Worm (Caenorhabditis elegans): ENCODE data around the gene srh-123.

srh-123 gene

DNA sequence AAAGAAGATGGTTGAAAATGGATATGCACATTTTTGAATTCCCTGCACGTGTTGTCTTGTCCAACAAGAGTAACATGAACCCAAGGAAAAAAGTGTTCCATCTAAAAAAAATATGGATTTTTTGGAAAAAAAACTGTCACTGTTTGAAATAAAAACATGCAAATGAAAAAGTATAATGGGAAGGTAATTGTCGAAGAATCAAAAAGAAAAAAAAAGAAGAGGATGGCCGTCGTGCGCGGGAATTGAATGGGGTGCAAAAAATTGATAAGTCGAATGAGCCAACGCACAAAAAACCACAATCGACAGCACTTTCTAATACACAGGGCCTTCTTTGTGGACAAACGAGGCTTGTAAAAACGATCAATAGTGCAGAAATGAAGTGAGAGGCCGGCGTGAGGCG, 19.9 kb downstream of the srh-123 start, which contains the start of gene fbxa-102:
fbxa-102 (minus strand) TSS at position 101 of the 400 bp plus-strand sequence.
- no peak for TF ChIP-seq T23F11.4 (GFP tag; optimal IDR thresholded peaks at IDR 0.05)
- no peak for TF ChIP-seq ttx-3 (tag; optimal IDR thresholded peaks at IDR 0.05)
- TF ChIP-seq hlh-15 (tag; optimal IDR thresholded peaks at IDR 0.05): no peak
- TF ChIP-seq ceh-18 (tag; optimal IDR thresholded peaks at IDR 0.05): no peak
- no peak for TF ChIP-seq pqm-1 (tag; optimal IDR thresholded peaks at IDR 0.05)
- TF ChIP-seq dve-1 (tag; optimal IDR thresholded peaks at IDR 0.05): no peak
- no peak for TF ChIP-seq hlh-13 (GFP tag; optimal IDR thresholded peaks at IDR 0.05)
- TF ChIP-seq elt-2 (tag; optimal IDR thresholded peaks at IDR 0.05): no peak
- TF ChIP-seq hlh-30 (tag; optimal IDR thresholded peaks at IDR 0.05; ENCODE audit: insufficient read depth): no peak
- no peak for TF ChIP-seq mec-3 (tag; optimal IDR thresholded peaks at IDR 0.05; ENCODE audit: borderline replicate concordance)
- no peak for TF ChIP-seq rnt-1 (tag; optimal IDR thresholded peaks at IDR 0.05)
- TF ChIP-seq lim-6 (tag; optimal IDR thresholded peaks at IDR 0.05): no peak
- no peak for TF ChIP-seq fkh-10 (GFP tag; optimal IDR thresholded peaks at IDR 0.05)
- TF ChIP-seq ceh-34 (tag; optimal IDR thresholded peaks at IDR 0.05): no peak
- TF ChIP-seq K09A11.1 (tag; optimal IDR thresholded peaks at IDR 0.05; ENCODE audit: insufficient read depth): no peak
- no peak for TF ChIP-seq odd-2 (tag; optimal IDR thresholded peaks at IDR 0.05)
- TF ChIP-seq hlh-6 (tag; optimal IDR thresholded peaks at IDR 0.05): no peak
- TF ChIP-seq ceh-9 (tag; optimal IDR thresholded peaks at IDR 0.05): no peak
- TF ChIP-seq C38D4.7 (GFP tag; optimal IDR thresholded peaks at IDR 0.05): no peak

DNA sequence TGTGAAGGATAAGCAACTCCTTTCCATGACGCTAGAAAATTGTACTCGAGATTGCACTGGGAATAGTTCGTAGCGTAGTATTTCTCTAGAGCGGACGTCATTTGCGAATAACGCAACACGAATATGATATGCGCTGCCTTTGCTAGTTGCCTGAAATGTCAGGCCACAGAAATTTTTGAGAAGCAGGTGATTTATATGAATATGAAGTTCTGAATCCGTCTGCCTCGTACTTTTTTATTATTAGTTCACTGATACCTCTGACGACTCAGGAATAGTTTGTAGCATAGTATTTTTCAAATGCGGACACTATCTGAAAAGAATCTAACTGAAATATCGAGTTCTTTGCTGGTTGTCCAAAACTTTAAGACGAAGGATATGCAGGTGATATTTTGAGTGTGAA, 22.3 kb downstream of the srh-123 start, which contains the start of gene srh-118:
srh-118 (minus strand) TSS at position 101 of the 400 bp plus-strand sequence.
- TF ChIP-seq tbx-7 (tag; optimal IDR thresholded peaks at IDR 0.05): no peak
- no peak for TF ChIP-seq ceh-6 (GFP tag; optimal IDR thresholded peaks at IDR 0.05)
- no peak for TF ChIP-seq ceh-2 (tag; optimal IDR thresholded peaks at IDR 0.05)

DNA sequence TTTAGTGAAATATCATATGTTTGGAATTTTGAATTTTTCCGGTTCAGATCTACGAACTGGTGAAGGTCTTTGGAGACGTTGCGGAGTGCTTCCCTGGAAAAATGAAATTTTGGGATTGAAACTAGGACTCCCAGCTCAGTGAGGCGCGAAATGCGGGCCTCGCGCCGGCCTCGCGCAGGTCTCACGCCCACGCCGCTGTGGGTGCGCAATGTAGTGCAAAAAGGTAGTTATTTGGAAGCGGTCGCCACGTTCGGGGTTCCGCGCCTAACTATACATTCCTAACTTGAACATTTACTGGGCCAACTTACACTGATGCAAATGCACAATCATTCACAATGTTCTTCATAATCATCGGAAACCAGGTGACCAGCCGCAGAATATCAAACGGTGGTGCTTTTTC, 26.3 kb downstream of the srh-123 start:
- TF ChIP-seq ceh-22 (tag; optimal IDR thresholded peaks at IDR 0.05) (no peak), ceh-48 (tag; optimal IDR thresholded peaks at IDR 0.05) (no peak), fax-1 (tag; optimal IDR thresholded peaks at IDR 0.05) (no peak), ceh-18 (tag; optimal IDR thresholded peaks at IDR 0.05) (no peak), ref-2 (tag; optimal IDR thresholded peaks at IDR 0.05) (no peak), dmd-4 (tag; optimal IDR thresholded peaks at IDR 0.05; ENCODE audit: borderline replicate concordance) (no peak), hlh-15 (tag; optimal IDR thresholded peaks at IDR 0.05) (no peak), tbx-7 (tag; optimal IDR thresholded peaks at IDR 0.05) (no peak), fkh-6 (tag; optimal IDR thresholded peaks at IDR 0.05) (no peak), unc-3 (GFP tag; conservative IDR thresholded peaks at IDR 0.05) (no peak), unc-3 (tag; optimal IDR thresholded peaks at IDR 0.05) (no peak), ceh-45 (GFP tag; IDR thresholded peaks at IDR 0.05) (no peak), dve-1 (tag; optimal IDR thresholded peaks at IDR 0.05) (no peak), lin-11 (tag; optimal IDR thresholded peaks at IDR 0.05) (no peak), unc-55 (GFP tag; optimal IDR thresholded peaks at IDR 0.05) (no peak), K09A11.1 (tag; optimal IDR thresholded peaks at IDR 0.05; ENCODE audit: insufficient read depth) (no peak), elt-4 (tag; optimal IDR thresholded peaks at IDR 0.05) (no peak), ceh-24 (tag; optimal IDR thresholded peaks at IDR 0.05) (no peak), C38D4.7 (GFP tag; optimal IDR thresholded peaks at IDR 0.05) (no peak), hlh-8 (tag; optimal IDR thresholded peaks at IDR 0.05) (no peak)

DNA sequence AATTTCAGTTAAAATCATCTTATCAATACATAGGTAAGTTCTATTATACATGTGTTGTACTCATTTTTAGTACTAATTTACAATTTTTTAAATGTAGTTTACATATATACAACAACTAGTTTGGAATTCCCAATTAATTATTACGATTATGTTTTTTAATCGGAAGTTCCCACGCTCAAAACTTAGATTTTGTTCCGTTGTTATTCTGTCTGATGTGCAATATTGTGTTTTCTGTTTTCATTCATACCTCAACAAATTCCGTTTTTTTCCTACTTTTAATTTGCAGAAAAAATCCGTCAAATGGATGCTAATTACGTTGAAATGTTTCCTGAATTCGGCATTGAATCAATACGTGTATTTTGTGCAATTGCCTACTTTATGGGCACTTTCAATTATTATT, 32.5 kb downstream of the srh-123 start, which contains the start of gene srw-31:
srw-31 (plus strand) TSS at position 301 of the 400 bp plus-strand sequence.
- TF ChIP-seq ets-4 (tag; optimal IDR thresholded peaks at IDR 0.05) (no peak), elt-4 (tag; optimal IDR thresholded peaks at IDR 0.05) (no peak), pag-3 (tag; optimal IDR thresholded peaks at IDR 0.05; ENCODE audit: borderline replicate concordance) (no peak), pha-4 (tag; optimal IDR thresholded peaks at IDR 0.05) (no peak), pqm-1 (tag; optimal IDR thresholded peaks at IDR 0.05) (no peak), ama-1 (optimal IDR thresholded peaks at IDR 0.05) (no peak), pros-1 (tag; optimal IDR thresholded peaks at IDR 0.05) (no peak), K02D7.2 (tag; optimal IDR thresholded peaks at IDR 0.05) (no peak), nfya-1 (tag; optimal IDR thresholded peaks at IDR 0.05) (no peak), fax-1 (tag; optimal IDR thresholded peaks at IDR 0.05) (no peak), rnt-1 (tag; optimal IDR thresholded peaks at IDR 0.05) (no peak), Y22D7AL.16 (tag; optimal IDR thresholded peaks at IDR 0.05) (no peak), pha-2 (tag; optimal IDR thresholded peaks at IDR 0.05) (no peak), npax-4 (tag; optimal IDR thresholded peaks at IDR 0.05) (no peak), elt-2 (tag; optimal IDR thresholded peaks at IDR 0.05) (no peak)
